Worm (Caenorhabditis elegans) whole organism, young adult: ENCODE measurements around the gene pod-1.
"Not testable (repeated sequence)": the region's sequence is repeated elsewhere in the genome, so short reads cannot be mapped to it uniquely, and the experiment has no call there.

Experiments used
- B0035.1 ChIP-seq: sonication (generic microtip); optimal IDR thresholded peaks from 2 replicates; lab custom pipeline; 2016; ENCODE audit warnings: missing genetic modification characterization, mild to moderate bottlenecking, missing compliant biosample characterization, missing genotype, missing genetic modification reagents
- D2030.7 ChIP-seq: fragments of 200-800 bp; sonication (Bioruptor generic); IDR thresholded peaks from 2 replicates; pipeline ENCODE4 v1.3.6; 2022; ENCODE audit warnings: missing genetic modification reagents, missing genetic modification characterization, missing compliant biosample characterization
- F37B4.10 ChIP-seq: fragments of 200-800 bp; sonication (Bioruptor generic); IDR thresholded peaks from 2 replicates; pipeline ENCODE4 v1.3.6; 2022; ENCODE audit warnings: missing genetic modification characterization, missing compliant biosample characterization
- F49E8.2 ChIP-seq: sonication (generic microtip); optimal IDR thresholded peaks from 3 replicates; lab custom pipeline; 2017; ENCODE audit warnings: missing genetic modification characterization, mild to moderate bottlenecking, missing compliant biosample characterization, antibody characterized with exemption, moderate library complexity; ENCODE audit not compliant: insufficient read depth
- F52B5.7 ChIP-seq: sonication (generic microtip); optimal IDR thresholded peaks from 2 replicates; lab custom pipeline; 2016; ENCODE audit warnings: mild to moderate bottlenecking, missing genetic modification characterization, missing compliant biosample characterization
- F57A8.1 ChIP-seq: fragments of 200-800 bp; sonication (Bioruptor generic); optimal IDR thresholded peaks from 2 replicates; lab custom pipeline; 2018; ENCODE audit warnings: mild to moderate bottlenecking, missing genetic modification characterization, moderate library complexity, missing compliant biosample characterization
- F57C9.4 ChIP-seq: sonication (generic microtip); optimal IDR thresholded peaks from 2 replicates; lab custom pipeline; 2017; ENCODE audit warnings: mild to moderate bottlenecking, missing genetic modification characterization, missing compliant biosample characterization
- K12H6.12 ChIP-seq: fragments of 200-800 bp; sonication (Bioruptor generic); optimal IDR thresholded peaks from 2 replicates; lab custom pipeline; 2018; ENCODE audit warnings: mild to moderate bottlenecking, missing genetic modification characterization, missing compliant biosample characterization
- Y67H2A.10 ChIP-seq: fragments of 200-800 bp; sonication (Bioruptor generic); conservative IDR thresholded peaks from 2 replicates; pipeline ENCODE4 v1.3.6; 2022; ENCODE audit warnings: missing genetic modification reagents, missing genetic modification characterization, missing compliant biosample characterization
- akir-1 ChIP-seq: fragments of 200-800 bp; sonication (Bioruptor generic); optimal IDR thresholded peaks from 2 replicates; lab custom pipeline; 2018; ENCODE audit warnings: mild to moderate bottlenecking, missing genetic modification characterization, moderate library complexity, missing compliant biosample characterization
- ama-1 ChIP-seq, 3 experiments: fragments of 150-350 bp in 1 of 3; sonication (generic microtip) in 2 of 3; optimal IDR thresholded peaks; 2 replicates each; lab custom pipeline; 2014 to 2018; ENCODE audit warnings: missing biosample characterization in 2 of 3, missing genetic modification characterization in 2 of 3, missing genetic modification reagents in 2 of 3
- aptf-2 ChIP-seq: fragments of 200-800 bp; sonication (Bioruptor generic); conservative IDR thresholded peaks from 2 replicates; pipeline ENCODE4 v1.3.6; 2022; ENCODE audit warnings: missing genetic modification reagents, missing genetic modification characterization, missing compliant biosample characterization
- athp-1 ChIP-seq: sonication (generic microtip); optimal IDR thresholded peaks from 2 replicates; lab custom pipeline; 2017; ENCODE audit warnings: mild to moderate bottlenecking, missing genetic modification characterization, missing compliant biosample characterization
- attf-5 ChIP-seq: fragments of 200-800 bp; sonication (Bioruptor generic); optimal IDR thresholded peaks from 2 replicates; lab custom pipeline; 2018; ENCODE audit warnings: mild to moderate bottlenecking, missing genetic modification characterization, missing compliant biosample characterization
- cebp-1 ChIP-seq, 2 experiments: fragments of 200-800 bp in 1 of 2; sonication (Bioruptor generic) in 1 of 2; sonication (generic microtip) in 1 of 2; IDR thresholded peaks in 1 of 2; optimal IDR thresholded peaks in 1 of 2; 2 replicates each; pipeline versions ENCODE4 v1.3.6 to Lab custom; 2017 to 2022; ENCODE audit warnings: missing compliant biosample characterization in 2 of 2, missing genetic modification characterization in 2 of 2, mild to moderate bottlenecking in 1 of 2, missing genetic modification reagents in 1 of 2, moderate library complexity in 1 of 2
- ceh-100 ChIP-seq: fragments of 200-800 bp; sonication (Bioruptor generic); IDR thresholded peaks from 2 replicates; pipeline ENCODE4 v1.3.6; 2022; ENCODE audit warnings: missing genetic modification reagents, missing genetic modification characterization, missing compliant biosample characterization
- ceh-79 ChIP-seq: sonication (generic microtip); optimal IDR thresholded peaks from 2 replicates; lab custom pipeline; 2017; ENCODE audit warnings: mild to moderate bottlenecking, missing genetic modification characterization, missing compliant biosample characterization
- dpff-1 ChIP-seq: sonication (generic microtip); optimal IDR thresholded peaks from 2 replicates; lab custom pipeline; 2017; ENCODE audit warnings: mild to moderate bottlenecking, missing genetic modification characterization, missing compliant biosample characterization
- dpl-1 ChIP-seq: fragments of 150-350 bp; optimal IDR thresholded peaks from 2 replicates; lab custom pipeline; 2014; ENCODE audit warnings: missing biosample characterization, missing genetic modification reagents, missing genetic modification characterization
- fkh-3 ChIP-seq: sonication (generic microtip); optimal IDR thresholded peaks from 2 replicates; lab custom pipeline; 2016; ENCODE audit warnings: mild to moderate bottlenecking, missing genetic modification characterization, missing compliant biosample characterization
- gei-17 ChIP-seq: fragments of 200-800 bp; sonication (Bioruptor generic); optimal IDR thresholded peaks from 2 replicates; lab custom pipeline; 2018; ENCODE audit warnings: mild to moderate bottlenecking, missing genetic modification characterization, missing compliant biosample characterization
- hlh-12 ChIP-seq: sonication (generic microtip); optimal IDR thresholded peaks from 2 replicates; lab custom pipeline; 2016; ENCODE audit warnings: missing genetic modification characterization, missing compliant biosample characterization
- hrde-1 ChIP-seq: sonication (generic microtip); optimal IDR thresholded peaks from 2 replicates; lab custom pipeline; 2016; ENCODE audit warnings: missing genetic modification characterization, mild to moderate bottlenecking, missing compliant biosample characterization, moderate library complexity, missing genotype, missing genetic modification reagents, borderline replicate concordance
- lag-1 ChIP-seq: fragments of 200-800 bp; sonication (Bioruptor generic); IDR thresholded peaks from 2 replicates; pipeline ENCODE4 v1.3.6; 2022; ENCODE audit warnings: missing genetic modification reagents, missing genetic modification characterization, missing compliant biosample characterization
- let-607 ChIP-seq, 2 experiments: fragments of 200-800 bp in 1 of 2; sonication (Bioruptor generic) in 1 of 2; sonication (generic microtip) in 1 of 2; optimal IDR thresholded peaks; 2 replicates each; lab custom pipeline; 2016 to 2018; ENCODE audit warnings: mild to moderate bottlenecking in 2 of 2, missing compliant biosample characterization in 2 of 2, missing genetic modification characterization in 2 of 2, moderate library complexity in 2 of 2, missing genotype in 1 of 2
- lin-35 ChIP-seq, 3 experiments: fragments of 150-350 bp in 2 of 3; sonication (generic microtip) in 1 of 3; optimal IDR thresholded peaks; 2 replicates each; lab custom pipeline; 2014 to 2018; ENCODE audit warnings: missing biosample characterization in 3 of 3, missing genetic modification characterization in 3 of 3, missing genetic modification reagents in 3 of 3
- madf-6 ChIP-seq: fragments of 200-800 bp; sonication (Bioruptor generic); IDR thresholded peaks from 2 replicates; pipeline ENCODE4 v1.3.6; 2022; ENCODE audit warnings: missing genetic modification reagents, missing genetic modification characterization, missing compliant biosample characterization
- madf-8 ChIP-seq: fragments of 200-800 bp; sonication (Bioruptor generic); conservative IDR thresholded peaks from 2 replicates; pipeline ENCODE4 v1.3.6; 2022; ENCODE audit warnings: missing genetic modification reagents, missing genetic modification characterization, missing compliant biosample characterization
- mcd-1 ChIP-seq: fragments of 200-800 bp; sonication (Bioruptor generic); IDR thresholded peaks from 2 replicates; pipeline ENCODE4 v1.3.6; 2022; ENCODE audit warnings: missing genetic modification reagents, missing genetic modification characterization, missing compliant biosample characterization
- nfya-1 ChIP-seq: sonication (generic microtip); optimal IDR thresholded peaks from 2 replicates; lab custom pipeline; 2017; ENCODE audit warnings: antibody characterized with exemption, missing compliant biosample characterization, missing genetic modification characterization, borderline replicate concordance; ENCODE audit not compliant: insufficient read depth
- nfyb-1 ChIP-seq: fragments of 200-800 bp; sonication (Bioruptor generic); IDR thresholded peaks from 2 replicates; pipeline ENCODE4 v1.3.6; 2022; ENCODE audit warnings: missing genetic modification reagents, missing genetic modification characterization, missing compliant biosample characterization
- nhr-120 ChIP-seq: fragments of 200-800 bp; sonication (Bioruptor generic); IDR thresholded peaks from 2 replicates; pipeline ENCODE4 v1.3.6; 2022; ENCODE audit warnings: missing genetic modification characterization, missing compliant biosample characterization
- xnd-1 ChIP-seq: sonication (generic microtip); optimal IDR thresholded peaks from 2 replicates; lab custom pipeline; 2016; ENCODE audit warnings: missing genotype, missing genetic modification reagents, missing genetic modification characterization, missing compliant biosample characterization
- ztf-18 ChIP-seq: sonication (generic microtip); optimal IDR thresholded peaks from 2 replicates; lab custom pipeline; 2016; ENCODE audit warnings: missing genotype, mild to moderate bottlenecking, missing genetic modification characterization, missing compliant biosample characterization
- ztf-22 ChIP-seq: fragments of 200-800 bp; sonication (Bioruptor generic); optimal IDR thresholded peaks from 2 replicates; lab custom pipeline; 2018; ENCODE audit warnings: mild to moderate bottlenecking, missing genetic modification characterization, moderate library complexity, missing compliant biosample characterization
- ztf-3 ChIP-seq: fragments of 200-800 bp; sonication (Bioruptor generic); optimal IDR thresholded peaks from 2 replicates; lab custom pipeline; 2018; ENCODE audit warnings: mild to moderate bottlenecking, missing genetic modification characterization, missing compliant biosample characterization

pod-1 gene

ce11 chrIII:13503379-13503778 is 20.5 kb downstream of the pod-1 start, which contains the start of gene T28A8.4:
Gene T28A8.4 (plus strand): TSS chrIII:13503679.
- TF ChIP-seq attf-5 (no peak), K12H6.12 (tag; lab: Kevin White, UChicago) (no peak), ztf-3 (GFP tag; lab: Kevin White, UChicago) (no peak), madf-8 (GFP tag; lab: Robert Waterston, UW) (no peak), nhr-120 (GFP tag; lab: Robert Waterston, UW) (no peak), aptf-2 (GFP tag; lab: Robert Waterston, UW) (no peak), mcd-1 (no peak), gei-17 (GFP tag; lab: Kevin White, UChicago) (no peak), fkh-3 (tag; lab: Kevin White, UChicago) (no peak), dpl-1 (GFP tag; lab: Kevin White, UChicago) (no peak), F49E8.2 (tag; lab: Kevin White, UChicago) (no peak)

- no peak for TF ChIP-seq ceh-79
- no peak for TF ChIP-seq F49E8.2 (tag; lab: Kevin White, UChicago)
- TF ChIP-seq let-607 (tag; optimal IDR thresholded peaks at IDR 0.05; lab: Kevin White, UChicago) = no peak
- TF ChIP-seq F37B4.10 = no peak
- no peak for TF ChIP-seq hrde-1 (tag; lab: Kevin White, UChicago)
- TF ChIP-seq dpff-1 (tag; lab: Kevin White, UChicago) = no peak
- TF ChIP-seq lin-35 (GFP tag; optimal IDR thresholded peaks at IDR 0.05; lab: Kevin White, UChicago) = no peak
- no peak for TF ChIP-seq nfya-1 (tag; lab: Kevin White, UChicago)
- TF ChIP-seq B0035.1 (tag; lab: Kevin White, UChicago) = no peak
- no peak for TF ChIP-seq F52B5.7
- no peak for TF ChIP-seq ztf-22 (GFP tag; lab: Kevin White, UChicago)
- TF ChIP-seq nfyb-1 (GFP tag; lab: Robert Waterston, UW) = no peak
- TF ChIP-seq Y67H2A.10 (GFP tag; lab: Robert Waterston, UW) = no peak
- TF ChIP-seq ama-1 (optimal IDR thresholded peaks at IDR 0.05; lab: Kevin White, UChicago) = no peak
- no peak for TF ChIP-seq ama-1 (GFP tag; optimal IDR thresholded peaks at IDR 0.05; lab: Kevin White, UChicago)
- no peak for TF ChIP-seq lag-1 (GFP tag; lab: Robert Waterston, UW)
These were observed 21.4 kb downstream of the pod-1 start, which contains the start of gene T28A8.8 for ce11 chrIII:13502513-13502912. Gene T28A8.8 (plus strand): TSS chrIII:13502813.

- TF ChIP-seq madf-6 (GFP tag; lab: Robert Waterston, UW) (0 out of 2 replicates have a peak, but pooled peaks have one; percentile 14), akir-1 (GFP tag; lab: Kevin White, UChicago) (no peak), ztf-18 (tag; lab: Kevin White, UChicago) (no peak)
These were observed 22.3 kb downstream of the pod-1 start, which contains the start of gene T28A8.5 for ce11 chrIII:13501599-13501998. Gene T28A8.5 (plus strand): TSS chrIII:13501630.

- TF ChIP-seq athp-1 (tag; lab: Kevin White, UChicago); F57A8.1; D2030.7 (GFP tag; lab: Robert Waterston, UW): not testable (repeated sequence)
These were observed 25.0 kb downstream of the pod-1 start, which contains the start of gene T28A8.6 for ce11 chrIII:13498899-13499298. Gene T28A8.6 (plus strand): TSS chrIII:13499199.

ce11 chrIII:13495571-13495970 is 28.4 kb downstream of the pod-1 start, which contains the start of gene T28A8.2:
Gene T28A8.2 (minus strand): TSS chrIII:13495671.
- no peak for TF ChIP-seq nfya-1 (tag; lab: Kevin White, UChicago)
- TF ChIP-seq hlh-12 (tag; lab: Kevin White, UChicago) = no peak
- no peak for TF ChIP-seq ceh-100 (GFP tag; lab: Robert Waterston, UW)
- TF ChIP-seq cebp-1 (GFP tag; IDR thresholded peaks at IDR 0.05; lab: Robert Waterston, UW) = no peak
- TF ChIP-seq cebp-1 (tag; optimal IDR thresholded peaks at IDR 0.05; lab: Kevin White, UChicago) = no peak
- TF ChIP-seq ama-1 (optimal IDR thresholded peaks at IDR 0.05; lab: Kevin White, UChicago) = no peak
- no peak for TF ChIP-seq ama-1 (GFP tag; optimal IDR thresholded peaks at IDR 0.05; lab: Kevin White, UChicago)
- TF ChIP-seq F57C9.4 (tag; lab: Kevin White, UChicago) = no peak
- no peak for TF ChIP-seq hrde-1 (tag; lab: Kevin White, UChicago)
- no peak for TF ChIP-seq dpff-1 (tag; lab: Kevin White, UChicago)
- no peak for TF ChIP-seq ztf-18 (tag; lab: Kevin White, UChicago)
- no peak for TF ChIP-seq xnd-1
